Worm (Caenorhabditis elegans) whole organism, L1 larva: ENCODE measurements around the gene gst-24.

Experiments
- ama-1 ChIP-seq: fragments of 150-350 bp; optimal IDR thresholded peaks from 2 replicates; lab custom pipeline; 2014
- dpl-1 ChIP-seq, 3 experiments: fragments of 150-350 bp in 2 of 3; sonication (generic microtip) in 1 of 3; optimal IDR thresholded peaks; 2 replicates each; lab custom pipeline; 2014 to 2017; ENCODE audit warnings: missing biosample characterization in 3 of 3, missing genetic modification characterization in 3 of 3, missing genetic modification reagents in 3 of 3
- fkh-10 ChIP-seq: sonication (generic microtip); optimal IDR thresholded peaks from 2 replicates; lab custom pipeline; 2017; ENCODE audit warnings: missing biosample characterization, missing genetic modification reagents, missing genetic modification characterization
- nhr-76 ChIP-seq: sonication (generic microtip); optimal IDR thresholded peaks from 2 replicates; lab custom pipeline; 2017; ENCODE audit warnings: missing biosample characterization, missing genetic modification characterization
- sptf-1 ChIP-seq: fragments of 150-350 bp; optimal IDR thresholded peaks from 2 replicates; lab custom pipeline; 2014; ENCODE audit warnings: missing biosample characterization, missing genetic modification characterization
- tbx-2 ChIP-seq: sonication (generic microtip); optimal IDR thresholded peaks from 2 replicates; lab custom pipeline; 2016; ENCODE audit warnings: missing genetic modification characterization, missing compliant biosample characterization

- TF ChIP-seq ama-1 (lab: Kevin White, UChicago), result no peak
- no peak for TF ChIP-seq fkh-10 (GFP tag; lab: Kevin White, UChicago)
- no peak for TF ChIP-seq nhr-76
- TF ChIP-seq sptf-1 (tag; lab: Kevin White, UChicago), result no peak
- TF ChIP-seq tbx-2 (tag; lab: Kevin White, UChicago), result no peak
- no peak for TF ChIP-seq dpl-1 (GFP tag; optimal IDR thresholded peaks at IDR 0.05; lab: Kevin White, UChicago)
Observed at ce11 chrII:13630690-13631089, 19.5 kb upstream of the gst-24 start, which contains the start of the genes gst-17 and gst-18.
